Worm (Caenorhabditis elegans): ENCODE results near the gene F46G11.4.

Gene F46G11.4

ce11 chrX:5829175-5829574 lies 30.6 kb upstream of the F46G11.4 start, which contains the start of gene acp-5:
TSS of gene acp-5 (plus strand) at chrX:5829435.
- TF ChIP-seq med-1 (GFP tag; optimal IDR thresholded peaks at IDR 0.05; ENCODE audit: insufficient read depth) (no peak), ztf-29 (GFP tag; IDR thresholded peaks at IDR 0.05) (no peak), klf-2 (GFP tag; conservative IDR thresholded peaks at IDR 0.05) (no peak), flt-1 (GFP tag; IDR thresholded peaks at IDR 0.05) (no peak), cog-1 (tag; optimal IDR thresholded peaks at IDR 0.05) (no peak), T22C8.4 (GFP tag; IDR thresholded peaks at IDR 0.05) (no peak), ztf-23 (GFP tag; IDR thresholded peaks at IDR 0.05) (no peak), tab-1 (GFP tag; IDR thresholded peaks at IDR 0.05) (no peak), ref-1 (GFP tag; conservative IDR thresholded peaks at IDR 0.05) (no peak)

- TF ChIP-seq ref-1 (GFP tag; conservative IDR thresholded peaks at IDR 0.05) (no peak), T22C8.4 (GFP tag; IDR thresholded peaks at IDR 0.05) (no peak), med-1 (GFP tag; optimal IDR thresholded peaks at IDR 0.05; ENCODE audit: insufficient read depth) (no peak), ztf-23 (GFP tag; IDR thresholded peaks at IDR 0.05) (no peak), flt-1 (GFP tag; IDR thresholded peaks at IDR 0.05) (no peak), ztf-29 (GFP tag; IDR thresholded peaks at IDR 0.05) (no peak), cog-1 (tag; optimal IDR thresholded peaks at IDR 0.05) (no peak), tab-1 (GFP tag; IDR thresholded peaks at IDR 0.05) (no peak), klf-2 (GFP tag; conservative IDR thresholded peaks at IDR 0.05) (no peak)
Observed at ce11 chrX:5828085-5828484, 29.5 kb upstream of the F46G11.4 start.

- no peak for TF ChIP-seq cog-1 (tag; optimal IDR thresholded peaks at IDR 0.05)
- TF ChIP-seq ztf-29 (GFP tag; IDR thresholded peaks at IDR 0.05) = no peak
- TF ChIP-seq flt-1 (GFP tag; IDR thresholded peaks at IDR 0.05) = 0 out of 2 replicates have a peak, but pooled peaks have one; percentile 51
Observed at ce11 chrX:5826976-5827375, 28.4 kb upstream of the F46G11.4 start.

- TF ChIP-seq flt-1 (GFP tag; IDR thresholded peaks at IDR 0.05) (no peak), ref-1 (GFP tag; conservative IDR thresholded peaks at IDR 0.05) (no peak), klf-2 (GFP tag; conservative IDR thresholded peaks at IDR 0.05) (no peak), med-1 (GFP tag; optimal IDR thresholded peaks at IDR 0.05; ENCODE audit: insufficient read depth) (no peak), cog-1 (tag; optimal IDR thresholded peaks at IDR 0.05) (no peak), ztf-23 (GFP tag; IDR thresholded peaks at IDR 0.05) (no peak), tab-1 (GFP tag; IDR thresholded peaks at IDR 0.05) (no peak), ztf-29 (GFP tag; IDR thresholded peaks at IDR 0.05) (no peak), T22C8.4 (GFP tag; IDR thresholded peaks at IDR 0.05) (no peak)
Observed at ce11 chrX:5821842-5822241, 23.3 kb upstream of the F46G11.4 start, which contains the start of gene hbl-1. TSS of gene hbl-1 (plus strand) at chrX:5822142.

- TF ChIP-seq med-1 (GFP tag; optimal IDR thresholded peaks at IDR 0.05; ENCODE audit: insufficient read depth) = no peak
- no peak for TF ChIP-seq flt-1 (GFP tag; IDR thresholded peaks at IDR 0.05)
- no peak for TF ChIP-seq ztf-29 (GFP tag; IDR thresholded peaks at IDR 0.05)
- TF ChIP-seq ztf-23 (GFP tag; IDR thresholded peaks at IDR 0.05) = 0 out of 2 replicates have a peak, but pooled peaks have one; percentile 5
- no peak for TF ChIP-seq T22C8.4 (GFP tag; IDR thresholded peaks at IDR 0.05)
- no peak for TF ChIP-seq cog-1 (tag; optimal IDR thresholded peaks at IDR 0.05)
- 0 out of 2 replicates have a peak, but pooled peaks have one; percentile 51 for TF ChIP-seq tab-1 (GFP tag; IDR thresholded peaks at IDR 0.05)
- TF ChIP-seq klf-2 (GFP tag; conservative IDR thresholded peaks at IDR 0.05) = no peak
- no peak for TF ChIP-seq ref-1 (GFP tag; conservative IDR thresholded peaks at IDR 0.05)
Observed at ce11 chrX:5820880-5821279, 22.3 kb upstream of the F46G11.4 start.

ce11 chrX:5819702-5820470 lies 21.3 kb upstream of the F46G11.4 start:
- no peak for TF ChIP-seq T22C8.4 (GFP tag; IDR thresholded peaks at IDR 0.05)
- TF ChIP-seq tab-1 (GFP tag; IDR thresholded peaks at IDR 0.05) = no peak
- TF ChIP-seq med-1 (GFP tag; optimal IDR thresholded peaks at IDR 0.05; ENCODE audit: insufficient read depth) = no peak
- no peak for TF ChIP-seq ztf-23 (GFP tag; IDR thresholded peaks at IDR 0.05)
- TF ChIP-seq cog-1 (tag; optimal IDR thresholded peaks at IDR 0.05) = no peak
- TF ChIP-seq klf-2 (GFP tag; conservative IDR thresholded peaks at IDR 0.05) = no peak
- no peak for TF ChIP-seq ztf-29 (GFP tag; IDR thresholded peaks at IDR 0.05)
- no peak for TF ChIP-seq ref-1 (GFP tag; conservative IDR thresholded peaks at IDR 0.05)
- no peak for TF ChIP-seq flt-1 (GFP tag; IDR thresholded peaks at IDR 0.05)

ce11 chrX:5818176-5818575 lies 19.6 kb upstream of the F46G11.4 start:
- TF ChIP-seq T22C8.4 (GFP tag; IDR thresholded peaks at IDR 0.05) = no peak
- TF ChIP-seq ztf-29 (GFP tag; IDR thresholded peaks at IDR 0.05) = no peak
- peak; percentile 83 for TF ChIP-seq cog-1 (tag; optimal IDR thresholded peaks at IDR 0.05)
- TF ChIP-seq flt-1 (GFP tag; IDR thresholded peaks at IDR 0.05) = peak; percentile 43; the same call in 1 of the 2 replicates

ce11 chrX:5817078-5817477 lies 18.5 kb upstream of the F46G11.4 start:
- TF ChIP-seq med-1 (GFP tag; optimal IDR thresholded peaks at IDR 0.05; ENCODE audit: insufficient read depth) (no peak), klf-2 (GFP tag; conservative IDR thresholded peaks at IDR 0.05) (no peak), cog-1 (tag; optimal IDR thresholded peaks at IDR 0.05) (no peak), tab-1 (GFP tag; IDR thresholded peaks at IDR 0.05) (no peak), ztf-29 (GFP tag; IDR thresholded peaks at IDR 0.05) (no peak), flt-1 (GFP tag; IDR thresholded peaks at IDR 0.05) (no peak), ztf-23 (GFP tag; IDR thresholded peaks at IDR 0.05) (no peak), T22C8.4 (GFP tag; IDR thresholded peaks at IDR 0.05) (no peak), ref-1 (GFP tag; conservative IDR thresholded peaks at IDR 0.05) (no peak)

- TF ChIP-seq ztf-23 (GFP tag; IDR thresholded peaks at IDR 0.05) = no peak
- TF ChIP-seq tab-1 (GFP tag; IDR thresholded peaks at IDR 0.05) = 0 out of 2 replicates have a peak, but pooled peaks have one; percentile 22
- peak; percentile 70 for TF ChIP-seq cog-1 (tag; optimal IDR thresholded peaks at IDR 0.05)
- TF ChIP-seq ztf-29 (GFP tag; IDR thresholded peaks at IDR 0.05) = 0 out of 2 replicates have a peak, but pooled peaks have one; percentile 29
- TF ChIP-seq med-1 (GFP tag; optimal IDR thresholded peaks at IDR 0.05; ENCODE audit: insufficient read depth) = peak; percentile 17
Observed at ce11 chrX:5816346-5816745, 17.8 kb upstream of the F46G11.4 start.

ce11 chrX:5815343-5815742 lies 16.8 kb upstream of the F46G11.4 start:
- TF ChIP-seq med-1 (GFP tag; optimal IDR thresholded peaks at IDR 0.05; ENCODE audit: insufficient read depth) (no peak), cog-1 (tag; optimal IDR thresholded peaks at IDR 0.05) (no peak), ztf-29 (GFP tag; IDR thresholded peaks at IDR 0.05) (no peak), klf-2 (GFP tag; conservative IDR thresholded peaks at IDR 0.05) (no peak), flt-1 (GFP tag; IDR thresholded peaks at IDR 0.05) (no peak), tab-1 (GFP tag; IDR thresholded peaks at IDR 0.05) (no peak), T22C8.4 (GFP tag; IDR thresholded peaks at IDR 0.05) (no peak), ref-1 (GFP tag; conservative IDR thresholded peaks at IDR 0.05) (no peak), ztf-23 (GFP tag; IDR thresholded peaks at IDR 0.05) (no peak)
